Worm (Caenorhabditis elegans): ENCODE measurements around the gene Y76B12C.9.

DNA sequence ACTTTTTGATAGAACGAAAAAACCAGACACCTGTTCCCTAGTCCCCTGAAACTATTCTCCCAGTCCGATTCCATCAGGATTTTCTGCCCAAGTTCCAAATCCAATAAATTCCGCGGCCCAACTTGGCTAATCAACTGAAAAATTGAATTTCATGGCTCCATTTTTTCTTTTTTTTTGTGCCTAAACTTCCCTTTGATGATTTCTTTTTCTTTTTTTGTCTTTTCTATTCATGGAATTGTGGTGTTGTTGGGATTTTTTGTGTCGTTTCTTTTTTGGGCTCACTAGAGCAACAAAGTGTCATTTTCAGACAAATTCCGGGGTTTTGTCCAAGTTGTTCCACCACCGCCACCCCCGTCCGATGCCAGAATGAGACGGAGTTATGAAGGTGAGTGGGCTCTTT, 29.0 kb upstream of the Y76B12C.9 start, which contains the start of gene arrd-26:
- TF ChIP-seq ztf-4 (tag; optimal IDR thresholded peaks at IDR 0.05) (no peak), nhr-28 (tag; optimal IDR thresholded peaks at IDR 0.05) (no peak), lsy-2 (tag; optimal IDR thresholded peaks at IDR 0.05) (no peak), fos-1 (tag; optimal IDR thresholded peaks at IDR 0.05) (no peak), egl-27 (tag; optimal IDR thresholded peaks at IDR 0.05) (no peak), mdl-1 (tag; optimal IDR thresholded peaks at IDR 0.05) (no peak), grh-1 (GFP tag; IDR thresholded peaks at IDR 0.05) (no peak), ama-1 (optimal IDR thresholded peaks at IDR 0.05) (no peak), ceh-82 (tag; optimal IDR thresholded peaks at IDR 0.05) (no peak)

Measured in whole organism, L1 larva.